Worm (Caenorhabditis elegans) whole organism, mixed stage, embryonic: Measurements from ENCODE around the gene srh-212.
A peak's percentile ranks its signal among the peaks of the same experiment; 100 is the strongest.

Experiments used
- drap-1 ChIP-seq: fragments of 200-800 bp; sonication (Bioruptor generic); optimal IDR thresholded peaks from 3 replicates; lab custom pipeline; 2018; ENCODE audit warnings: mild to moderate bottlenecking, missing genetic modification characterization, missing compliant biosample characterization
- lin-13 ChIP-seq: fragments of 150-350 bp; optimal IDR thresholded peaks from 2 replicates; lab custom pipeline; 2014; ENCODE audit warnings: missing biosample characterization, missing genetic modification characterization
- nhr-2 ChIP-seq: fragments of 150-350 bp; optimal IDR thresholded peaks from 2 replicates; lab custom pipeline; 2014; ENCODE audit warnings: missing biosample characterization, missing genetic modification characterization

DNA sequence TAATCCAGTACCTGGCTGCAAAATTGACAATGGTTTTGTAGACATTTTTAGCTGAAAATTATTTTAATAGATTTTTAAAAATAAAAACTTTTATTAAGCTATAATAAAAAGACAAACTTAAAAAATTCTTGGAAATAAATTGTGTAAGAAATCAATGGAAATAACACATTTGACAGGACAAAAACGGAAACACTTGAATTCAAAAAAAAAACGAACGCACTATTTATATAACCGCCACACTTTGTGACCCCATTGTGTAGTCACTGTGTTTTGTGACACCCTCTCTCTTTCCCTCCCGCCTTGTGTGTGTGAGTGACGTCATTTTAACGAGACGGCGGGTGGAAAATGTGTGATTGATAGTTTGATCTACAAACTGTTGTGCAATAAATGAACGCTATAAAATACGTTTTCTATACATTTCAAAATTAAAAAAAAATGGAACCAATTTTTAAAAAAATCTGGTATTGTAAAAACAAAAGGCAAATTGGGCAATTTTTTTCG, 47.3 kb upstream of the srh-212 start, which contains the start of gene F59B1.8:
- no peak for TF ChIP-seq lin-13 (tag; lab: Kevin White, UChicago)
- TF ChIP-seq drap-1 (GFP tag; lab: Kevin White, UChicago), result no peak
- TF ChIP-seq nhr-2, result peak; percentile 45
